Fruit fly (Drosophila melanogaster) S2 (cell line): ENCODE results near the gene CG11672.

Experiments used
- CG8478 ChIP-seq: fragments of >200 bp; optimal IDR thresholded peaks from 2 replicates; lab custom pipeline; 2018
- CTCF ChIP-seq, 2 experiments: fragments of >200 bp; optimal IDR thresholded peaks; 2 replicates each; lab custom pipeline; 2018

- TF ChIP-seq CG8478 (lab: Kevin White, UChicago) (no peak), CTCF (optimal IDR thresholded peaks at IDR 0.05; lab: Kevin White, UChicago) (peak; percentile 34 to 63)
These were observed 14.7 kb upstream of the CG11672 start, which contains the start of gene Sgt1 for dm6 chr3R:8305110-8305509.
